Worm (Caenorhabditis elegans): ENCODE measurements around the gene frpr-5.

frpr-5 gene

DNA sequence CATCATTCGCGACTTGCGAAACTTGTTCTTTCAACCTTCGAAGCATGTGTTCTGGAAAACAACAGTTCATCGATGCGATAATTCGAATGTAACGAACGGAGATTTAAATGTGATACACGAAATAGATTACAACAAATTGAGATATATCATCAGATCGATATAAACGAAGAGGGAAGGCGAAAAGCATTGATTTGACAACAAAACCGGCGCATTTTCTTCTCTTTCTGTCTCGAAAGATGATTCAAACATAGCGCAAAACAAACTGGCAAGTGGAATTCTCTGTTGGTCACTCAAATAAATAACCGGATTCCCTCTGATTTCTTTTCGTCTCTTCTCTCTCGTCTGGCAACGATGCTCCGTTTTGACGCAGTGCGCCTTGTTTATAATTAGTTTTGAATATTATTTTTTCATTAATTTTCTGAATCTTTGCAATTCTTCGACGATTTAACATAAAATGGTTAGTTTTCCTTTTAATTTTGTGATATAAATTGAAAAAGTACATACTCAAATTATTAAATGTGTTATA, 38.5 kb downstream of the frpr-5 start, which contains the start of the genes eea-1 and gut-2:
Gene eea-1 (minus strand): TSS at position 51 of the 526 bp plus-strand sequence.
Gene gut-2 (plus strand): TSS at position 369 of the 526 bp plus-strand sequence.
- TF ChIP-seq F16B12.6 (tag; optimal IDR thresholded peaks at IDR 0.05): peak; percentile 37
- no peak for TF ChIP-seq unc-98 (GFP tag; IDR thresholded peaks at IDR 0.05)
- TF ChIP-seq nhr-47 (tag; optimal IDR thresholded peaks at IDR 0.05): peak; percentile 69
- peak; percentile 68 for TF ChIP-seq mep-1 (tag; optimal IDR thresholded peaks at IDR 0.05)
- TF ChIP-seq isw-1 (GFP tag; IDR thresholded peaks at IDR 0.05): peak; percentile 22; the same call in 1 of the 2 replicates
- TF ChIP-seq pax-3 (tag; optimal IDR thresholded peaks at IDR 0.05): no peak
- peak; percentile 88 for TF ChIP-seq grh-1 (GFP tag; IDR thresholded peaks at IDR 0.05)
- TF ChIP-seq snpc-4 (tag; optimal IDR thresholded peaks at IDR 0.05): peak; percentile 45
- TF ChIP-seq lin-35 (GFP tag; optimal IDR thresholded peaks at IDR 0.05): peak; percentile 63 to 77
- TF ChIP-seq lin-14 (GFP tag; optimal IDR thresholded peaks at IDR 0.05): peak; percentile 79
- TF ChIP-seq tbx-2 (tag; optimal IDR thresholded peaks at IDR 0.05): peak; percentile 65
- TF ChIP-seq zag-1 (tag; optimal IDR thresholded peaks at IDR 0.05): no peak
- TF ChIP-seq aha-1 (tag; optimal IDR thresholded peaks at IDR 0.05): no peak
- peak in 1 of 2 experiments; percentile 47 for TF ChIP-seq mdl-1 (tag; optimal IDR thresholded peaks at IDR 0.05)
- TF ChIP-seq nhr-77 (tag; optimal IDR thresholded peaks at IDR 0.05): peak; percentile 51
- TF ChIP-seq unc-30 (tag; optimal IDR thresholded peaks at IDR 0.05): no peak
- peak; percentile 32 for TF ChIP-seq pag-3 (tag; optimal IDR thresholded peaks at IDR 0.05; ENCODE audit: borderline replicate concordance, insufficient read depth)
- TF ChIP-seq lin-13 (GFP tag; optimal IDR thresholded peaks at IDR 0.05): peak; percentile 43
- TF ChIP-seq fkh-10 (GFP tag; optimal IDR thresholded peaks at IDR 0.05): no peak
- peak; percentile 72 for TF ChIP-seq swsn-7 (tag; optimal IDR thresholded peaks at IDR 0.05)
- peak; percentile 88 for TF ChIP-seq snu-23 (GFP tag; optimal IDR thresholded peaks at IDR 0.05)
- TF ChIP-seq unc-130 (tag; optimal IDR thresholded peaks at IDR 0.05): peak; percentile 54
- TF ChIP-seq blmp-1 (tag; optimal IDR thresholded peaks at IDR 0.05): peak; percentile 85
- TF ChIP-seq ztf-4 (tag; optimal IDR thresholded peaks at IDR 0.05): peak; percentile 54
- no peak for TF ChIP-seq vab-15 (tag; optimal IDR thresholded peaks at IDR 0.05)
- TF ChIP-seq xbp-1 (tag; optimal IDR thresholded peaks at IDR 0.05): peak; percentile 55
- no peak for TF ChIP-seq jun-1 (tag; optimal IDR thresholded peaks at IDR 0.05)
- no peak for TF ChIP-seq ceh-88 (GFP tag; IDR thresholded peaks at IDR 0.05)
- TF ChIP-seq rnt-1 (tag; optimal IDR thresholded peaks at IDR 0.05): peak; percentile 76
- peak; percentile 92 for TF ChIP-seq nhr-85 (tag)
- no peak for TF ChIP-seq pqm-1 (tag; optimal IDR thresholded peaks at IDR 0.05)
- TF ChIP-seq fos-1 (tag; optimal IDR thresholded peaks at IDR 0.05): peak; percentile 43
- peak; percentile 67 to 76 for TF ChIP-seq efl-1 (optimal IDR thresholded peaks at IDR 0.05)
- peak; percentile 71 to 91 for TF ChIP-seq efl-1 (GFP tag; optimal IDR thresholded peaks at IDR 0.05 in 1 of 2)
- peak; percentile 37 to 59 (median 37) for TF ChIP-seq ceh-82 (tag; optimal IDR thresholded peaks at IDR 0.05)
- peak; percentile 9 for TF ChIP-seq lin-15B (tag; optimal IDR thresholded peaks at IDR 0.05)
- peak; percentile 59 for TF ChIP-seq ama-1 (optimal IDR thresholded peaks at IDR 0.05)
- no peak for TF ChIP-seq hlh-17 (GFP tag; optimal IDR thresholded peaks at IDR 0.05; ENCODE audit: borderline replicate concordance)
- TF ChIP-seq unc-86 (tag; optimal IDR thresholded peaks at IDR 0.05): no peak
- peak; percentile 77 for TF ChIP-seq C16A3.4 (tag; optimal IDR thresholded peaks at IDR 0.05)
- peak; percentile 37 for TF ChIP-seq irx-1 (tag; optimal IDR thresholded peaks at IDR 0.05)
- peak; percentile 44 for TF ChIP-seq dsc-1 (tag; optimal IDR thresholded peaks at IDR 0.05)
- peak; percentile 56 to 80 (median 73) for TF ChIP-seq dpl-1 (GFP tag; optimal IDR thresholded peaks at IDR 0.05)
- TF ChIP-seq nhr-90 (tag; optimal IDR thresholded peaks at IDR 0.05; ENCODE audit: poor library complexity): peak; percentile 66
- peak; percentile 82 for TF ChIP-seq nhr-20 (tag; optimal IDR thresholded peaks at IDR 0.05)
- peak; percentile 60 for TF ChIP-seq nhr-19 (GFP tag; conservative IDR thresholded peaks at IDR 0.05)
- TF ChIP-seq nhr-71 (tag; optimal IDR thresholded peaks at IDR 0.05): peak; percentile 80
- TF ChIP-seq skn-1 (tag; optimal IDR thresholded peaks at IDR 0.05): peak; percentile 51
- peak in 3 of 6 experiments; percentile 6 to 78 (median 42) for TF ChIP-seq elt-3 (tag; optimal IDR thresholded peaks at IDR 0.05)
- no peak for TF ChIP-seq nhr-11 (tag; optimal IDR thresholded peaks at IDR 0.05)
- peak; percentile 80 to 81 for TF ChIP-seq lsy-2 (tag; optimal IDR thresholded peaks at IDR 0.05)
- TF ChIP-seq ces-1 (GFP tag; optimal IDR thresholded peaks at IDR 0.05): no peak
- no peak for TF ChIP-seq nhr-237 (tag; optimal IDR thresholded peaks at IDR 0.05)
